Fruit fly (Drosophila melanogaster) whole organism, adult: ENCODE data around the gene MetRS-m.

ENCODE experiments used
- CG1620 ChIP-seq: fragments of 200-800 bp; sonication (Bioruptor generic); optimal IDR thresholded peaks from 2 replicates; lab custom pipeline; 2016; ENCODE audit warnings: missing biosample characterization, missing genetic modification characterization
- CG5204 ChIP-seq: fragments of 200-800 bp; sonication (Bioruptor generic); optimal IDR thresholded peaks from 2 replicates; lab custom pipeline; 2016; ENCODE audit warnings: missing biosample characterization, missing genetic modification characterization
- cnc ChIP-seq, 2 experiments: fragments of >200 bp; optimal IDR thresholded peaks; 2 replicates each; lab custom pipeline; 2017
- kay ChIP-seq: fragments of 200-800 bp; sonication (Bioruptor generic); peaks from one replicate; lab custom pipeline; 2016; ENCODE audit warnings: missing biosample characterization, missing genetic modification characterization, borderline replicate concordance
- tj ChIP-seq: fragments of 200-800 bp; sonication (Bioruptor generic); optimal IDR thresholded peaks from 3 replicates; lab custom pipeline; 2017; ENCODE audit warnings: missing biosample characterization, mild to moderate bottlenecking, missing genetic modification characterization, moderate library complexity

DNA sequence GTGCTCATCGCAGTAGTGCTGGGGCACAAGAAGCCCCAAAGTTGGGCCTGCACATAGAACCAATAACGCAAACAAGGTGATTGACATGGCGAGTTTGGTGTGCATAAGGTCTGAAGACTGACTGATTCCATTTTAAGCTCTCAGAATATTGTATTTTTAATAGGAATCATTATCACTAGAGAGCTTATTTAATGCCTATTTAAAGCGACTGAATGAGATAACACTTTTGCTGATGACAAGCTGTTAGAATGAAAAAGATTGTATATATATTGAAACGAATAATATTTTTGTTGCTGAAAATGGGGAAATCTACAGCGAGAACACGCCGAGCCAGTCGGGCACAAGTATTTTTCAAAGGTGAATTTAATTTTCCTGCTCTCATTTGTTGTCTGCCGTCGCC lies 14.4 kb downstream of the MetRS-m start, which contains the start of gene CG9616:
- TF ChIP-seq CG1620 (no peak), tj (GFP tag; lab: Kevin White, UChicago) (no peak), kay (GFP tag; lab: Kevin White, UChicago) (no peak), CG5204 (GFP tag; lab: Kevin White, UChicago) (no peak), cnc (optimal IDR thresholded peaks at IDR 0.05; lab: Kevin White, UChicago) (no peak)
